Fruit fly (Drosophila melanogaster): Measurements from ENCODE around the gene CG31145.

dm6 chr3R:23711195-23711594 is 41.7 kb upstream of the CG31145 start, which contains the start of gene CG10300:
- TF ChIP-seq CG8478 (optimal IDR thresholded peaks at IDR 0.05) (no peak), CTCF (optimal IDR thresholded peaks at IDR 0.05) (no peak)
